Worm (Caenorhabditis elegans) whole organism, late embryonic: Measurements from ENCODE around the gene wrm-1.
A peak's percentile ranks its signal among the peaks of the same experiment; 100 is the strongest.

ENCODE experiments used
- C38D4.7 ChIP-seq: fragments of 200-800 bp; sonication (Bioruptor generic); optimal IDR thresholded peaks from 2 replicates; lab custom pipeline; 2018; ENCODE audit warnings: mild to moderate bottlenecking, missing genetic modification characterization, moderate library complexity, missing compliant biosample characterization
- F13H6.1 ChIP-seq: sonication (generic microtip); optimal IDR thresholded peaks from 2 replicates; lab custom pipeline; 2016; ENCODE audit warnings: missing genetic modification characterization, missing compliant biosample characterization
- K02D7.2 ChIP-seq: sonication (generic microtip); optimal IDR thresholded peaks from 2 replicates; lab custom pipeline; 2017; ENCODE audit warnings: mild to moderate bottlenecking, missing genetic modification characterization, missing compliant biosample characterization
- K09A11.1 ChIP-seq: sonication (generic microtip); optimal IDR thresholded peaks from 2 replicates; lab custom pipeline; 2017; ENCODE audit warnings: antibody characterized with exemption, mild to moderate bottlenecking, missing genetic modification characterization, missing compliant biosample characterization; ENCODE audit not compliant: insufficient read depth
- T23F11.4 ChIP-seq: fragments of 200-800 bp; sonication (Bioruptor generic); optimal IDR thresholded peaks from 2 replicates; lab custom pipeline; 2018; ENCODE audit warnings: mild to moderate bottlenecking, missing genetic modification characterization, missing compliant biosample characterization
- ama-1 ChIP-seq: fragments of 150-350 bp; optimal IDR thresholded peaks from 2 replicates; lab custom pipeline; 2014
- ceh-14 ChIP-seq: sonication (generic microtip); optimal IDR thresholded peaks from 2 replicates; lab custom pipeline; 2016; ENCODE audit warnings: missing genotype, missing genetic modification characterization, missing compliant biosample characterization
- ceh-18 ChIP-seq: sonication (generic microtip); optimal IDR thresholded peaks from 2 replicates; lab custom pipeline; 2016; ENCODE audit warnings: missing genetic modification characterization, missing compliant biosample characterization
- ceh-19 ChIP-seq: fragments of 200-800 bp; sonication (Bioruptor generic); optimal IDR thresholded peaks from 2 replicates; lab custom pipeline; 2018; ENCODE audit warnings: mild to moderate bottlenecking, missing genetic modification characterization, missing compliant biosample characterization
- ceh-2 ChIP-seq: sonication (generic microtip); optimal IDR thresholded peaks from 2 replicates; lab custom pipeline; 2016; ENCODE audit warnings: missing genotype, missing genetic modification characterization, missing compliant biosample characterization
- ceh-24 ChIP-seq: sonication (generic microtip); optimal IDR thresholded peaks from 2 replicates; lab custom pipeline; 2016; ENCODE audit warnings: mild to moderate bottlenecking, missing genetic modification characterization, missing compliant biosample characterization
- ceh-30 ChIP-seq: fragments of 150-350 bp; optimal IDR thresholded peaks from 2 replicates; lab custom pipeline; 2014; ENCODE audit warnings: missing biosample characterization, missing genetic modification characterization
- ceh-31 ChIP-seq: sonication (generic microtip); optimal IDR thresholded peaks from 2 replicates; lab custom pipeline; 2016; ENCODE audit warnings: missing genetic modification characterization, missing compliant biosample characterization
- ceh-34 ChIP-seq: sonication (generic microtip); optimal IDR thresholded peaks from 2 replicates; lab custom pipeline; 2016; ENCODE audit warnings: mild to moderate bottlenecking, missing genetic modification characterization, missing compliant biosample characterization
- ceh-45 ChIP-seq: fragments of 200-800 bp; sonication (Bioruptor generic); IDR thresholded peaks from 2 replicates; pipeline ENCODE4 v1.3.6; 2022; ENCODE audit warnings: missing genetic modification reagents, missing genetic modification characterization, missing compliant biosample characterization
- ceh-48 ChIP-seq: sonication (generic microtip); optimal IDR thresholded peaks from 2 replicates; lab custom pipeline; 2016; ENCODE audit warnings: missing genetic modification characterization, inconsistent platforms, missing compliant biosample characterization
- ceh-6 ChIP-seq: fragments of 200-800 bp; sonication (Bioruptor generic); optimal IDR thresholded peaks from 2 replicates; lab custom pipeline; 2018; ENCODE audit warnings: mild to moderate bottlenecking, missing genetic modification characterization, missing compliant biosample characterization
- ceh-9 ChIP-seq: sonication (generic microtip); optimal IDR thresholded peaks from 2 replicates; lab custom pipeline; 2016; ENCODE audit warnings: mild to moderate bottlenecking, missing genetic modification characterization, inconsistent platforms, missing compliant biosample characterization
- dve-1 ChIP-seq: sonication (generic microtip); optimal IDR thresholded peaks from 2 replicates; lab custom pipeline; 2017; ENCODE audit warnings: antibody characterized with exemption, mild to moderate bottlenecking, missing genetic modification characterization, missing compliant biosample characterization
- elt-2 ChIP-seq: sonication (generic microtip); optimal IDR thresholded peaks from 2 replicates; lab custom pipeline; 2016; ENCODE audit warnings: missing genetic modification reagents, missing genetic modification characterization, missing compliant biosample characterization
- elt-4 ChIP-seq: sonication (generic microtip); optimal IDR thresholded peaks from 2 replicates; lab custom pipeline; 2016; ENCODE audit warnings: missing genetic modification characterization, missing compliant biosample characterization
- ets-4 ChIP-seq: sonication (generic microtip); optimal IDR thresholded peaks from 2 replicates; lab custom pipeline; 2016; ENCODE audit warnings: missing genetic modification characterization, missing compliant biosample characterization
- fkh-10 ChIP-seq: fragments of 150-350 bp; optimal IDR thresholded peaks from 2 replicates; lab custom pipeline; 2014; ENCODE audit warnings: missing biosample characterization, missing genetic modification reagents, missing genetic modification characterization
- fkh-6 ChIP-seq: sonication (generic microtip); optimal IDR thresholded peaks from 2 replicates; lab custom pipeline; 2016; ENCODE audit warnings: missing genetic modification characterization, missing compliant biosample characterization
- gmeb-2 ChIP-seq: sonication (generic microtip); optimal IDR thresholded peaks from 2 replicates; lab custom pipeline; 2016; ENCODE audit warnings: missing genetic modification characterization, inconsistent platforms, missing compliant biosample characterization
- hlh-13 ChIP-seq: fragments of 200-800 bp; sonication (Bioruptor generic); optimal IDR thresholded peaks from 2 replicates; lab custom pipeline; 2018; ENCODE audit warnings: mild to moderate bottlenecking, missing genetic modification characterization, missing compliant biosample characterization
- hlh-6 ChIP-seq: sonication (generic microtip); optimal IDR thresholded peaks from 2 replicates; lab custom pipeline; 2016; ENCODE audit warnings: missing genotype, missing genetic modification characterization, missing compliant biosample characterization
- hlh-8 ChIP-seq: sonication (generic microtip); optimal IDR thresholded peaks from 2 replicates; lab custom pipeline; 2016; ENCODE audit warnings: missing genotype, missing genetic modification characterization, missing compliant biosample characterization
- lim-6 ChIP-seq: sonication (generic microtip); optimal IDR thresholded peaks from 2 replicates; lab custom pipeline; 2016; ENCODE audit warnings: missing genetic modification characterization, missing compliant biosample characterization
- lin-11 ChIP-seq: fragments of 200-800 bp; sonication (Bioruptor generic); optimal IDR thresholded peaks from 2 replicates; lab custom pipeline; 2018; ENCODE audit warnings: mild to moderate bottlenecking, missing genetic modification characterization, missing compliant biosample characterization
- madf-2 ChIP-seq: sonication (generic microtip); optimal IDR thresholded peaks from 2 replicates; lab custom pipeline; 2017; ENCODE audit warnings: missing genetic modification characterization, missing compliant biosample characterization
- nfya-1 ChIP-seq: sonication (generic microtip); optimal IDR thresholded peaks from 2 replicates; lab custom pipeline; 2017; ENCODE audit warnings: missing genetic modification characterization, mild to moderate bottlenecking, missing compliant biosample characterization, antibody characterized with exemption, moderate library complexity
- nhr-11 ChIP-seq: fragments of 150-350 bp; optimal IDR thresholded peaks from 2 replicates; lab custom pipeline; 2014; ENCODE audit warnings: missing biosample characterization, missing genetic modification characterization
- odd-2 ChIP-seq: sonication (generic microtip); optimal IDR thresholded peaks from 2 replicates; lab custom pipeline; 2017; ENCODE audit warnings: antibody characterized with exemption, mild to moderate bottlenecking, missing genetic modification characterization, missing compliant biosample characterization
- pag-3 ChIP-seq: sonication (generic microtip); optimal IDR thresholded peaks from 2 replicates; lab custom pipeline; 2016; ENCODE audit warnings: missing compliant biosample characterization, missing genetic modification characterization, borderline replicate concordance
- pat-9 ChIP-seq: fragments of 200-800 bp; sonication (Bioruptor generic); optimal IDR thresholded peaks from 2 replicates; lab custom pipeline; 2018; ENCODE audit warnings: mild to moderate bottlenecking, missing genetic modification characterization, moderate library complexity, missing compliant biosample characterization
- pax-1 ChIP-seq: fragments of 150-350 bp; optimal IDR thresholded peaks from 2 replicates; lab custom pipeline; 2014; ENCODE audit warnings: missing biosample characterization, missing genetic modification characterization
- pha-4 ChIP-seq: fragments of 150-350 bp; optimal IDR thresholded peaks from 2 replicates; lab custom pipeline; 2018; ENCODE audit warnings: missing biosample characterization, missing genetic modification reagents, missing genetic modification characterization
- pros-1 ChIP-seq: fragments of 150-350 bp; optimal IDR thresholded peaks from 2 replicates; lab custom pipeline; 2014; ENCODE audit warnings: missing biosample characterization, missing genetic modification reagents, missing genetic modification characterization
- ref-2 ChIP-seq: sonication (generic microtip); optimal IDR thresholded peaks from 2 replicates; lab custom pipeline; 2016; ENCODE audit warnings: missing genetic modification characterization, missing compliant biosample characterization
- rnt-1 ChIP-seq: sonication (generic microtip); optimal IDR thresholded peaks from 2 replicates; lab custom pipeline; 2016; ENCODE audit warnings: missing genetic modification characterization, missing compliant biosample characterization
- sdc-2 ChIP-seq: sonication (generic microtip); optimal IDR thresholded peaks from 2 replicates; lab custom pipeline; 2016; ENCODE audit warnings: missing genotype, missing genetic modification characterization, missing compliant biosample characterization
- tbx-2 ChIP-seq: sonication (generic microtip); optimal IDR thresholded peaks from 2 replicates; lab custom pipeline; 2016; ENCODE audit warnings: missing genetic modification characterization, missing compliant biosample characterization
- tbx-7 ChIP-seq: sonication (generic microtip); optimal IDR thresholded peaks from 2 replicates; lab custom pipeline; 2016; ENCODE audit warnings: missing genotype, missing genetic modification characterization, missing compliant biosample characterization
- ttx-3 ChIP-seq: sonication (generic microtip); optimal IDR thresholded peaks from 2 replicates; lab custom pipeline; 2016; ENCODE audit warnings: missing genetic modification reagents, missing genetic modification characterization, missing compliant biosample characterization
- unc-42 ChIP-seq: sonication (generic microtip); optimal IDR thresholded peaks from 2 replicates; lab custom pipeline; 2016; ENCODE audit warnings: missing genotype, missing genetic modification characterization, missing compliant biosample characterization
- unc-55 ChIP-seq: sonication (generic microtip); optimal IDR thresholded peaks from 2 replicates; lab custom pipeline; 2017; ENCODE audit warnings: missing biosample characterization, missing genetic modification reagents, missing genetic modification characterization

The wrm-1 gene

DNA sequence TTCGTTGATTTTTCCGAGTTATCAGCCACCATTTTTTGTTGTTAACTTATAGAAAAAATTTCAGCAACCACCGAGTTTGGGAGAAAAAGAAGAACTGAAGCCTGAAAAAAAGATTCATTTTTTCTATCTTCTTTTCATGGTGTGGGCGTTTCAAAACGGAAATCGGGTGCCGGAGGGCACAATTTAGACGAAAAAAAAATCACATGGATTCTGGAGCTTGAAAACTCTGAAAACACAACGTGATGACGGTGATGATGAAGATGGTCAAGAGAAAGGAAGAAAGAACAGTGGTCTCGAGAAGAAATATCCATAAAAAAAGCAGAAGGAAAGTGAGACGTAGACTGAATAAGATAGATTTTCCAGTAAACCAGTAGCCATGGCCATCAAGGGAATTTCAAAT lies 38.7 kb upstream of the wrm-1 start, which contains the start of gene rcan-1:
Gene rcan-1, minus strand, starts transcription at position 101 of the 400 bp plus-strand sequence.
- TF ChIP-seq K09A11.1 (tag; lab: Kevin White, UChicago) (no peak), fkh-6 (tag; lab: Kevin White, UChicago) (no peak), hlh-13 (GFP tag; lab: Kevin White, UChicago) (no peak), elt-4 (no peak), ceh-48 (tag; lab: Kevin White, UChicago) (no peak), ceh-45 (GFP tag; lab: Robert Waterston, UW) (no peak), ceh-14 (no peak), rnt-1 (no peak), ceh-30 (tag; lab: Kevin White, UChicago) (no peak), ceh-18 (tag; lab: Kevin White, UChicago) (no peak), ceh-9 (tag; lab: Kevin White, UChicago) (no peak), nhr-11 (tag; lab: Kevin White, UChicago) (no peak), odd-2 (no peak), lim-6 (no peak), madf-2 (tag; lab: Kevin White, UChicago) (no peak), fkh-10 (GFP tag; lab: Kevin White, UChicago) (no peak)

DNA sequence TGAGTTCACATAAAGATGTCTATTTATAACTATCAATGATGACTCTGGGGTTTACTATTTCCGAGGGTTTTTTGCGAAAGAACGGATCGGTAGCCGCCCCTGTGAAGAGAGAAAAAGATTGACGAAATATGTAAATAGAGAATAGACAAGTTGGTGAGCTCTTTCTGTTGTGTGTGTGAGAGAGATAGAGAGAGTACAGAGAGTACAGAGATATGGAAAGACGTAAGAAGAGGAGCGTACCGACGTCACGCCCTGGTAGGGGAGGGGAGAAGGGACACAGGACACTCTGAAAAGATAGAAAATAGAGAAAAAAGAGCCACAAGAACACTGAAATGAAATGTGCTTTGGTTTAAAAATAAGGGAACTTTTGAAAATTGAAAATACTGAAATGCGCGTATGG lies 34.4 kb upstream of the wrm-1 start:
- TF ChIP-seq nfya-1 (peak; percentile 32), pat-9 (tag; lab: Kevin White, UChicago) (no peak), ceh-2 (peak; percentile 25), ceh-31 (tag; lab: Kevin White, UChicago) (peak; percentile 24), F13H6.1 (tag; lab: Kevin White, UChicago) (no peak), pax-1 (no peak), ceh-34 (peak; percentile 29), tbx-2 (tag; lab: Kevin White, UChicago) (peak; percentile 50), ets-4 (tag; lab: Kevin White, UChicago) (peak; percentile 36), ceh-14 (peak; percentile 20), ceh-18 (tag; lab: Kevin White, UChicago) (peak; percentile 31), unc-55 (GFP tag; lab: Kevin White, UChicago) (no peak), ceh-24 (tag; lab: Kevin White, UChicago) (no peak)

DNA sequence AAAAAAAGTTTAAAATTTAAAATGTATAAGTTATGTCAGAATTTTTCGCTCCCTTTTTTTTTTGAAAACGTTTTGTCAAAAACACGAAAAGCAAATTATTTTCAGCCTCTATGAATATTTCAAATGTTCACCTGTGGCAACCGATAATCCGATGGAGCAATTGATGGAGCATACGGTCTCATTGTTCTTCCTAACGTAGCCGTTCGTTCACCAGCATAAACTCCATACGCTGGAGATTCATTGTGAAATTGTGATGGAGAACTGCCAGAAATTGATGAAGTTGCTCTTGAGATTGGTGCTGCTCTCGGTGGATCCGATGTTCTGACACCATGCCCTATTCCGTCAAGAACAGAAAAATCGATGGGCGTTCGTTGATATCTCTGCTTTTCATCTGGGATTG lies 30.8 kb upstream of the wrm-1 start:
- no peak for TF ChIP-seq C38D4.7 (GFP tag; lab: Kevin White, UChicago)
- no peak for TF ChIP-seq pha-4
- no peak for TF ChIP-seq ama-1 (lab: Kevin White, UChicago)
- TF ChIP-seq ets-4 (tag; lab: Kevin White, UChicago) = no peak
- TF ChIP-seq unc-55 (GFP tag; lab: Kevin White, UChicago) = no peak
- no peak for TF ChIP-seq pag-3 (tag; lab: Kevin White, UChicago)
- TF ChIP-seq hlh-6 (tag; lab: Kevin White, UChicago) = no peak
- TF ChIP-seq, all 69 proteins: peak for 0

DNA sequence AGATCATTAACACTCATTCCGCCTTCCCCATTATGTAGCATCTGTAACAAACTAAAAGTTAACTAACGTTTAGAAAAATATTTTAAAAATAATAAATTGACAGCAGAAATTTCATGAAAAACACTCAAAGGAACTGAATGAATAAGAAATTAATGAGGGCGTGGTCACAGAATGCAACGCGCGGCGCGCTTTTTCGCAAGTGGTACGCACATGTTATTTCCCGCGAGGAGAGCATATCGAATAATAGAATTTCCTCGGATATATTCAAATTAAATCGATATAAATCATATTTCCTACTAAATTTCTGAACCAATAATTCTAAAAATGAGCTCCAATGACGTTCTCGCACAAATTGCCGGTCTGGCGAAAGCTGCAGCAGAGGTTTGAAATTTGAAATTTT lies 30.0 kb upstream of the wrm-1 start, which contains the start of the genes abi-1 and arle-14:
Gene abi-1, minus strand, starts transcription at position 51 of the 400 bp plus-strand sequence.
Gene arle-14, plus strand, starts transcription at position 217 of the 400 bp plus-strand sequence.
- TF ChIP-seq unc-55 (GFP tag; lab: Kevin White, UChicago) (no peak), ttx-3 (peak; percentile 19), ets-4 (tag; lab: Kevin White, UChicago) (peak; percentile 11), T23F11.4 (GFP tag; lab: Kevin White, UChicago) (no peak), ceh-6 (GFP tag; lab: Kevin White, UChicago) (no peak), nfya-1 (peak; percentile 7), ceh-45 (GFP tag; lab: Robert Waterston, UW) (no peak), ceh-19 (GFP tag; lab: Kevin White, UChicago) (no peak), ceh-18 (tag; lab: Kevin White, UChicago) (no peak), nhr-11 (tag; lab: Kevin White, UChicago) (no peak), elt-2 (tag; lab: Kevin White, UChicago) (no peak), ceh-14 (no peak), K02D7.2 (tag; lab: Kevin White, UChicago) (no peak), lin-11 (no peak), dve-1 (tag; lab: Kevin White, UChicago) (no peak), ceh-24 (tag; lab: Kevin White, UChicago) (no peak), ceh-48 (tag; lab: Kevin White, UChicago) (no peak), unc-42 (tag; lab: Kevin White, UChicago) (peak; percentile 54), sdc-2 (tag; lab: Kevin White, UChicago) (no peak), hlh-8 (tag; lab: Kevin White, UChicago) (no peak), elt-4 (no peak), gmeb-2 (tag; lab: Kevin White, UChicago) (no peak), tbx-7 (tag; lab: Kevin White, UChicago) (no peak), ceh-34 (no peak), ceh-30 (tag; lab: Kevin White, UChicago) (no peak), pros-1 (tag; lab: Kevin White, UChicago) (no peak), ref-2 (tag; lab: Kevin White, UChicago) (no peak)
